Fruit fly (Drosophila melanogaster): ENCODE data around the gene Trmt112.

Trmt112 gene

DNA sequence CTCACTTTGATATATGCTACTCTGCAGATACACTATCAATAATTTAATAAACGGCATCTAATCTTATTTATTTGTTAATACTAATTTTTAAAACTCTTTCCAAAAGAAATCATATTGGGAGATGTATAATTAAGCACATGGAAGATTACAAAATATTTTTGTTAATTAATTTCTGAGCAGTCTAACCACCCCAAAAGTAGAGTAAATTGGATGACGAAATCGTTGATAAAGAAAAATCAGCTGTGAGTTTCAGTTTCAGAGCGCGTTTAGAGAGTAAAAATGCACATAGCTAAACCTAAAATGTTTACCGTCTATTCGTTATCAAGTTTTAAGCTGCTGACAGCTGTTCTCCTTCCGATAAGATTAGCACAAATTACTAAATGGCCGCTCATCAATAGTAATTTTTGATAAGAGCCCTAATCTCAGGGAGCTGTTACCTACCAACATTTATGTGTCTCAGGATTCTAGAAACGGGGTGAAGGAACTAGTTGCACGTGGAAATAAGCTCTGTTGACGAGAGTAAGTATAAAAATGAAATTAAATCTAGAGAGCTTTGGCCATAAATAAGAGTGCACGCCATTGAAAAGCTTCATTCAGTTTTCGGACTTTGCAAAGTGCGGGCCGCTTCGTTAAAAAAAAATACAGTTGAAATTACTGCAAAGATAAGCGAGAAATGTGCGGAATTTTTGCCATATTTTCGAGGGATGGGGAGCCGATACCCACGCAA is 43.9 kb downstream of the Trmt112 start, which contains the start of the genes chb and AsnS (continued):
- TF ChIP-seq CG8359 (GFP tag; optimal IDR thresholded peaks at IDR 0.05; ENCODE audit: borderline replicate concordance) (peak; percentile 64), CG16779 (GFP tag; IDR thresholded peaks at IDR 0.05) (no peak; the same call in 1 of the 2 replicates), lbe (GFP tag; optimal IDR thresholded peaks at IDR 0.05) (peak; percentile 72), z (GFP tag; IDR thresholded peaks at IDR 0.05) (peak; percentile 59; the same call in 1 of the 3 replicates), shn (GFP tag; optimal IDR thresholded peaks at IDR 0.05) (peak; percentile 59), mld (GFP tag; IDR thresholded peaks at IDR 0.05; ENCODE audit: partially characterized antibody) (no peak), ash1 (GFP tag; optimal IDR thresholded peaks at IDR 0.05) (no peak), az2 (GFP tag; optimal IDR thresholded peaks at IDR 0.05) (peak; percentile 82), HLHmδ (GFP tag; optimal IDR thresholded peaks at IDR 0.05) (no peak), nom (GFP tag; optimal IDR thresholded peaks at IDR 0.05) (peak; percentile 6), CG10267 (tag; optimal IDR thresholded peaks at IDR 0.05) (peak; percentile 83), gsb-n (tag; optimal IDR thresholded peaks at IDR 0.05) (peak; percentile 89), CG15479 (GFP tag; optimal IDR thresholded peaks at IDR 0.05) (no peak), chif (GFP tag; optimal IDR thresholded peaks at IDR 0.05) (peak; percentile 64 to 72), CG1602 (GFP tag; optimal IDR thresholded peaks at IDR 0.05) (peak; percentile 81), Opbp (GFP tag; IDR thresholded peaks at IDR 0.05; ENCODE audit: partially characterized antibody) (no peak), unpg (GFP tag; optimal IDR thresholded peaks at IDR 0.05) (peak; percentile 97), CG8478 (optimal IDR thresholded peaks at IDR 0.05) (no peak), ham (GFP tag; IDR thresholded peaks at IDR 0.05) (peak; percentile 39; the same call in 1 of the 2 replicates), CG9437 (GFP tag; optimal IDR thresholded peaks at IDR 0.05) (peak; percentile 82), CG4328 (GFP tag; optimal IDR thresholded peaks at IDR 0.05) (no peak), ranshi (GFP tag; IDR thresholded peaks at IDR 0.05) (peak; percentile 92), gro (GFP tag; optimal IDR thresholded peaks at IDR 0.05) (peak; percentile 50), lilli (GFP tag; optimal IDR thresholded peaks at IDR 0.05) (peak; percentile 85), CG11504 (tag; optimal IDR thresholded peaks at IDR 0.05) (peak; percentile 95), CG12155 (GFP tag; optimal IDR thresholded peaks at IDR 0.05) (peak; percentile 86), Antp (GFP tag; optimal IDR thresholded peaks at IDR 0.05) (peak; percentile 55), jing (GFP tag; optimal IDR thresholded peaks at IDR 0.05) (peak; percentile 64), CG16863 (GFP tag; optimal IDR thresholded peaks at IDR 0.05) (peak; percentile 57), Neu2 (GFP tag; optimal IDR thresholded peaks at IDR 0.05; ENCODE audit: borderline replicate concordance) (no peak), sr (GFP tag; IDR thresholded peaks at IDR 0.05) (peak; percentile 33; the same call in 1 of the 3 replicates), CG8281 (tag; optimal IDR thresholded peaks at IDR 0.05) (peak; percentile 74), CG1529 (GFP tag; optimal IDR thresholded peaks at IDR 0.05) (peak; percentile 73), sob (GFP tag; IDR thresholded peaks at IDR 0.05) (peak; percentile 89), Side (GFP tag; optimal IDR thresholded peaks at IDR 0.05) (peak; percentile 46), CG4617 (GFP tag; optimal IDR thresholded peaks at IDR 0.05; ENCODE audit: borderline replicate concordance) (peak; percentile 39), CG9609 (GFP tag; optimal IDR thresholded peaks at IDR 0.05) (peak; percentile 61), CG12104 (GFP tag; optimal IDR thresholded peaks at IDR 0.05) (peak; percentile 85), CG5245 (GFP tag; optimal IDR thresholded peaks at IDR 0.05) (peak; percentile 69), CG1832 (GFP tag; optimal IDR thresholded peaks at IDR 0.05) (no peak), slp2 (GFP tag; optimal IDR thresholded peaks at IDR 0.05) (peak; percentile 73), Sin3A (optimal IDR thresholded peaks at IDR 0.05) (no peak), ci (GFP tag; IDR thresholded peaks at IDR 0.05) (peak; percentile 91), CG18619 (GFP tag; optimal IDR thresholded peaks at IDR 0.05) (peak; percentile 85), CG34224 (GFP tag; IDR thresholded peaks at IDR 0.05; ENCODE audit: partially characterized antibody) (no peak), CG6654 (GFP tag; optimal IDR thresholded peaks at IDR 0.05) (peak; percentile 53), CG10366 (GFP tag; IDR thresholded peaks at IDR 0.05) (peak; percentile 90)
